Worm (Caenorhabditis elegans): ENCODE results near the gene C17B7.14.

DNA sequence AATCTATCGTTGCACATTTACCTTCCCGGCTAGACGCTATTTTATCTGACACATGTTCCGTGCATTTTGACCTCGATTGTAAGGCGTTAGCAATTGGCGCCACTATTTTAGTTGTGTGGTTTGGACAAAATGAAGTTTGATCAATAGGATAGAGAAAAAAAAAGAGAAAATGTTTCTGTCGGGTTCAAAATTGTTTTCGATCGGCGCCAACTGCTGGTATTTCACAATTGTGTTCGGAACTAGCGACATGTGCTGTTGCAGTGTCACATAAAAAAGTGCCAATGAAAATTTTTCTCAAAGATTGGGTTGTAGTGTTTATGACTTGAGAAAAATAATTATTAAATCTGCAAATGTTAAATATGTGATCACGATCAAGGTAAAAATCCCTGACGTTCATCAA is 41.2 kb downstream of the C17B7.14 start:
- TF ChIP-seq him-1 (tag; optimal IDR thresholded peaks at IDR 0.05) = no peak
- no peak for TF ChIP-seq dao-5 (tag; optimal IDR thresholded peaks at IDR 0.05)

Measured in whole organism, L4/young adult.